Worm (Caenorhabditis elegans) whole organism, L4 larva: ENCODE data around the gene tmem-135.

Experiments
- D1046.2 ChIP-seq: fragments of 200-800 bp; sonication (Bioruptor generic); IDR thresholded peaks from 2 replicates; pipeline ENCODE4 v1.3.6; 2022; ENCODE audit warnings: missing genetic modification characterization, missing compliant biosample characterization
- F26F4.8 ChIP-seq: fragments of 200-800 bp; sonication (Bioruptor generic); conservative IDR thresholded peaks from 2 replicates; pipeline ENCODE4 v1.3.6; 2022; ENCODE audit warnings: missing genetic modification characterization, missing compliant biosample characterization
- F44E2.7 ChIP-seq: fragments of 200-800 bp; sonication (Bioruptor generic); IDR thresholded peaks from 2 replicates; pipeline ENCODE4 v2.1.2; 2022; ENCODE audit warnings: missing genetic modification characterization, missing compliant biosample characterization
- R02D3.7 ChIP-seq: fragments of 150-350 bp; sonication (generic microtip); optimal IDR thresholded peaks from 3 replicates; lab custom pipeline; 2014; ENCODE audit warnings: missing biosample characterization, missing genetic modification characterization
- Y48G9A.11 ChIP-seq: fragments of 200-800 bp; sonication (Bioruptor generic); IDR thresholded peaks from 2 replicates; pipeline ENCODE4 v1.3.6; 2022; ENCODE audit warnings: missing genetic modification reagents, missing genetic modification characterization, missing compliant biosample characterization
- Y75B8A.6 ChIP-seq: fragments of 200-800 bp; sonication (Bioruptor generic); IDR thresholded peaks from 2 replicates; pipeline ENCODE4 v1.3.6; 2022; ENCODE audit warnings: missing genetic modification reagents, missing genetic modification characterization, missing compliant biosample characterization
- ZK337.2 ChIP-seq: fragments of 200-800 bp; sonication (Bioruptor generic); IDR thresholded peaks from 2 replicates; pipeline ENCODE4 v1.3.6; 2022; ENCODE audit warnings: missing genetic modification reagents, missing genetic modification characterization, missing compliant biosample characterization
- ama-1 ChIP-seq: fragments of 150-350 bp; optimal IDR thresholded peaks from 2 replicates; lab custom pipeline; 2014; ENCODE audit warnings: inconsistent platforms, mixed read lengths
- ceh-20 ChIP-seq: fragments of 200-800 bp; sonication (Bioruptor generic); IDR thresholded peaks from 2 replicates; pipeline ENCODE4 v1.3.6; 2022; ENCODE audit warnings: missing genetic modification reagents, missing genetic modification characterization, missing compliant biosample characterization
- ceh-28 ChIP-seq: fragments of 150-350 bp; optimal IDR thresholded peaks from 2 replicates; lab custom pipeline; 2014; ENCODE audit warnings: missing biosample characterization, missing genetic modification reagents, missing genetic modification characterization
- cey-2 ChIP-seq: sonication (generic microtip); optimal IDR thresholded peaks from 3 replicates; lab custom pipeline; 2017; ENCODE audit warnings: missing genetic modification characterization, mild to moderate bottlenecking, missing compliant biosample characterization, antibody characterized with exemption, borderline replicate concordance; ENCODE audit not compliant: insufficient read depth
- ctbp-1 ChIP-seq: fragments of 200-800 bp; sonication (Bioruptor generic); IDR thresholded peaks from 2 replicates; pipeline ENCODE4 v1.3.6; 2022; ENCODE audit warnings: missing genetic modification reagents, missing genetic modification characterization, missing compliant biosample characterization
- daf-12 ChIP-seq: fragments of 150-350 bp; optimal IDR thresholded peaks from 2 replicates; lab custom pipeline; 2014; ENCODE audit warnings: missing biosample characterization, missing genetic modification reagents, missing genetic modification characterization
- daf-16 ChIP-seq, 3 experiments: sonication (generic microtip); optimal IDR thresholded peaks; 2 replicates each; lab custom pipeline; 2016 to 2017; ENCODE audit warnings: missing genetic modification characterization in 3 of 3, missing genetic modification reagents in 3 of 3, mild to moderate bottlenecking in 2 of 3, missing compliant biosample characterization in 2 of 3, missing biosample characterization in 1 of 3, moderate library complexity in 1 of 3
- dmd-6 ChIP-seq: fragments of 200-800 bp; sonication (Bioruptor generic); IDR thresholded peaks from 2 replicates; pipeline ENCODE4 v1.3.6; 2022; ENCODE audit warnings: missing genetic modification reagents, missing genetic modification characterization, missing compliant biosample characterization
- duxl-1 ChIP-seq: sonication (generic microtip); optimal IDR thresholded peaks from 2 replicates; lab custom pipeline; 2016; ENCODE audit warnings: mild to moderate bottlenecking, missing genetic modification characterization, moderate library complexity, missing compliant biosample characterization; ENCODE audit not compliant: poor library complexity
- dve-1 ChIP-seq: sonication (generic microtip); optimal IDR thresholded peaks from 2 replicates; lab custom pipeline; 2017; ENCODE audit warnings: antibody characterized with exemption, mild to moderate bottlenecking, missing genetic modification characterization, missing compliant biosample characterization; ENCODE audit not compliant: insufficient read depth
- egl-27 ChIP-seq: sonication (generic microtip); optimal IDR thresholded peaks from 3 replicates; lab custom pipeline; 2017; ENCODE audit warnings: missing biosample characterization, missing genetic modification reagents, missing genetic modification characterization
- egl-43 ChIP-seq: fragments of 200-800 bp; sonication (Bioruptor generic); IDR thresholded peaks from 2 replicates; pipeline ENCODE4 v1.3.6; 2022; ENCODE audit warnings: missing genetic modification reagents, missing genetic modification characterization, missing compliant biosample characterization
- hlh-11 ChIP-seq: fragments of 200-800 bp; sonication (Bioruptor generic); optimal IDR thresholded peaks from 2 replicates; lab custom pipeline; 2018; ENCODE audit warnings: mild to moderate bottlenecking, missing genetic modification characterization, missing compliant biosample characterization
- lin-1 ChIP-seq: fragments of 200-800 bp; sonication (Bioruptor generic); IDR thresholded peaks from 2 replicates; pipeline ENCODE4 v1.3.6; 2022; ENCODE audit warnings: missing genetic modification reagents, missing genetic modification characterization, missing compliant biosample characterization
- lin-13 ChIP-seq: fragments of 150-350 bp; optimal IDR thresholded peaks from 2 replicates; lab custom pipeline; 2014; ENCODE audit warnings: missing biosample characterization, missing genetic modification reagents, missing genetic modification characterization
- lin-15B ChIP-seq: fragments of 150-350 bp; sonication (generic microtip); optimal IDR thresholded peaks from 3 replicates; lab custom pipeline; 2014; ENCODE audit warnings: missing biosample characterization, missing genetic modification characterization
- madf-5 ChIP-seq, 2 experiments: fragments of 200-800 bp; sonication (Bioruptor generic); IDR thresholded peaks; 2 replicates each; pipeline ENCODE4 v1.3.6; 2022; ENCODE audit warnings: missing compliant biosample characterization in 2 of 2, missing genetic modification characterization in 2 of 2
- mdl-1 ChIP-seq, 2 experiments: fragments of 150-350 bp in 1 of 2; sonication (generic microtip) in 1 of 2; optimal IDR thresholded peaks; 2 replicates each; lab custom pipeline; 2014 to 2017; ENCODE audit warnings: missing biosample characterization in 2 of 2, missing genetic modification characterization in 2 of 2
- mep-1 ChIP-seq: fragments of 150-350 bp; sonication (generic microtip); optimal IDR thresholded peaks from 3 replicates; lab custom pipeline; 2014; ENCODE audit warnings: missing biosample characterization, missing genetic modification characterization
- nhr-11 ChIP-seq: fragments of 150-350 bp; optimal IDR thresholded peaks from 2 replicates; lab custom pipeline; 2014; ENCODE audit warnings: missing biosample characterization, missing genetic modification characterization
- nhr-28 ChIP-seq: fragments of 150-350 bp; optimal IDR thresholded peaks from 2 replicates; lab custom pipeline; 2014; ENCODE audit warnings: missing biosample characterization, missing genetic modification characterization
- nhr-42 ChIP-seq: fragments of 200-800 bp; sonication (Bioruptor generic); IDR thresholded peaks from 2 replicates; pipeline ENCODE4 v1.3.6; 2022; ENCODE audit warnings: missing genetic modification characterization, missing compliant biosample characterization
- nhr-48 ChIP-seq: sonication (generic microtip); optimal IDR thresholded peaks from 2 replicates; lab custom pipeline; 2016; ENCODE audit warnings: mild to moderate bottlenecking, missing genetic modification characterization, missing compliant biosample characterization
- pha-4 ChIP-seq, 2 experiments: fragments of 150-350 bp in 1 of 2; fragments of 200-800 bp in 1 of 2; sonication (Bioruptor generic) in 1 of 2; IDR thresholded peaks in 1 of 2; optimal IDR thresholded peaks in 1 of 2; 2 replicates each; pipeline versions ENCODE4 v1.3.6 to Lab custom; 2014 to 2022; ENCODE audit warnings: missing genetic modification characterization in 2 of 2, missing genetic modification reagents in 2 of 2, missing biosample characterization in 1 of 2, missing compliant biosample characterization in 1 of 2
- php-3 ChIP-seq: fragments of 200-800 bp; sonication (Bioruptor generic); IDR thresholded peaks from 2 replicates; pipeline ENCODE4 v1.3.6; 2022; ENCODE audit warnings: missing genetic modification reagents, missing genetic modification characterization, missing compliant biosample characterization
- pqm-1 ChIP-seq: sonication (generic microtip); optimal IDR thresholded peaks from 2 replicates; lab custom pipeline; 2017; ENCODE audit warnings: missing biosample characterization, missing genetic modification characterization
- tra-1 ChIP-seq: fragments of 200-800 bp; sonication (Bioruptor generic); IDR thresholded peaks from 2 replicates; pipeline ENCODE4 v1.3.6; 2022; ENCODE audit warnings: missing genetic modification reagents, missing genetic modification characterization, missing compliant biosample characterization
- unc-62 ChIP-seq, 3 experiments: fragments of 150-350 bp in 1 of 3; sonication (generic microtip); optimal IDR thresholded peaks in 2 of 3; peaks in 1 of 3; 1 replicate in 1 of 3; 2 replicates in 2 of 3; lab custom pipeline; 2014 to 2017; ENCODE audit warnings: missing biosample characterization in 3 of 3, missing genetic modification characterization in 3 of 3, missing genetic modification reagents in 3 of 3, missing genotype in 1 of 3
- vab-7 ChIP-seq: fragments of 200-800 bp; sonication (Bioruptor generic); IDR thresholded peaks from 2 replicates; pipeline ENCODE4 v1.3.6; 2022; ENCODE audit warnings: missing genetic modification reagents, missing genetic modification characterization, missing compliant biosample characterization

The tmem-135 gene

DNA sequence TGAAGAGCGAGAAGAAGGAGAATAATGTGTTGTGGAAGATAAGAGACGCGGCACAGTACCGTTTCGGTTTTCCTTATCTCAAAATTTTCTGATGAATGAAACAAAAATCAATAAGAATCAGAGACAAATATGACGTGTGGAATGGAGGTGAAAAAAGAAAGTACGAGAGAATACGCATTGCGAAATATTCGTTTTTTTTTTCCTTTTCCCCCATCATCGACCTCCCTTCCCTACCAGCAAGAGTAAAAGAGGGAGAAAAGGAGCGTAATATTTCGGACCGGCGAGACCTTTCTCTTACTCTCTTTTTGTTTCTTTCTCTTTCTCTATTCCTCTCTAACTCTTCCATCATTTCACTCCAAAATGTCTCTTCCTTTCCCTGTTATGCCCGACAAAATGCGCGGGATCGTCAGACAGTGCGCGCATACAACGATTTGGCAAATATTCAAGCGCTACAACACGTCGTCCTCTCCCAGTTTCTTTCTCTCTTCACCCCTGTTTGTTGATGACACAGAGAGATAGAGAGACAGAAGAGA is 11.1 kb upstream of the tmem-135 start (continued):
- TF ChIP-seq ctbp-1 (GFP tag; lab: Robert Waterston, UW) (no peak), php-3 (no peak), pha-4 (GFP tag; IDR thresholded peaks at IDR 0.05; lab: Robert Waterston, UW) (no peak), pha-4 (tag; optimal IDR thresholded peaks at IDR 0.05; lab: Kevin White, UChicago) (peak; percentile 87), R02D3.7 (tag; lab: Kevin White, UChicago) (no peak), unc-62 (GFP tag; optimal IDR thresholded peaks at IDR 0.05 in 1 of 2; lab: Kevin White, UChicago) (peak in 1 of 2 experiments; percentile 81), unc-62 (tag; optimal IDR thresholded peaks at IDR 0.05; lab: Kevin White, UChicago) (no peak), ceh-28 (tag; lab: Kevin White, UChicago) (peak; percentile 46), vab-7 (no peak), F44E2.7 (GFP tag; lab: Robert Waterston, UW) (no peak), dmd-6 (GFP tag; lab: Robert Waterston, UW) (peak; percentile 76), nhr-11 (tag; lab: Kevin White, UChicago) (no peak), egl-43 (GFP tag; lab: Robert Waterston, UW) (no peak), dve-1 (tag; lab: Kevin White, UChicago) (peak; percentile 69), lin-1 (GFP tag; lab: Robert Waterston, UW) (no peak), madf-5 (GFP tag; IDR thresholded peaks at IDR 0.05; lab: Robert Waterston, UW) (no peak), Y75B8A.6 (GFP tag; lab: Robert Waterston, UW) (no peak), pqm-1 (tag; lab: Kevin White, UChicago) (peak; percentile 93), lin-13 (no peak), ceh-20 (GFP tag; lab: Robert Waterston, UW) (no peak), tra-1 (GFP tag; lab: Robert Waterston, UW) (no peak), Y48G9A.11 (GFP tag; lab: Robert Waterston, UW) (no peak), nhr-42 (GFP tag; lab: Robert Waterston, UW) (no peak), duxl-1 (tag; lab: Kevin White, UChicago) (peak; percentile 11), D1046.2 (GFP tag; lab: Robert Waterston, UW) (no peak)

DNA sequence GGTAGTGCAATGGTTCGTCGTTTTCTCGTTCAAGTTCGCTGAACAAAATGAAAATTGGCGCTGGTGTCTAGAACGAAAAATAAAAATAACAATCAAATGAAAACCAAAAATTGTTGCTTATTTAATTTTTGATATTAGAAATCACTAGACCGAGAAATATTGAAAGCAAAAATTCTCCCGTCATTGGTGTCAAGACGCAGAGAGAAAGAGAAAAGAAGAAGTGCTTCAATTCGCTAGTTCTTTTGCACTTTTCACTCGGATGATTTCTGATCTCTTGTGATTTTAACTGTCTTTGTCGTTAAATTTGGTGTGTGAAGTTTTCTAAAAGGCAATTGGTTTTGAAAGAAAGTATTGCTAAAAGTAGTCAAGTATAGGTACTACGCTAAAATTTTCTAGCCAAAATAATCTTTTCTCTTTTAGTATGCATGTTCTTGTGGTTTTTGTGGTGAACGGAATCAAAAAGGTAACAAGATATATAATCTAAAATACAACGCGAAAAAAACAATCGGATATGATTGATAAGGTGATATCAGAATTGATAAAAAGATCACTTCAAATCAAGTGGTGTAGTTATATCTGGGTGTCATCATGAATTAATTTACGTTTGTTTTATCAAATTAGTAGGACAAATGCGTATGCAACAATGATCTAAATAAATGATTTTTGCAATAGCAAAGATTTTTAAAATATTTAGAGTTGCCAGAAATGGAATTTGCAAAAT is 10.4 kb upstream of the tmem-135 start:
- TF ChIP-seq dve-1 (tag; lab: Kevin White, UChicago) (peak; percentile 38), F26F4.8 (no peak), daf-12 (tag; lab: Kevin White, UChicago) (no peak), unc-62 (GFP tag; optimal IDR thresholded peaks at IDR 0.05 in 1 of 2; lab: Kevin White, UChicago) (peak in 1 of 2 experiments; percentile 17), unc-62 (tag; optimal IDR thresholded peaks at IDR 0.05; lab: Kevin White, UChicago) (no peak), mep-1 (no peak), nhr-11 (tag; lab: Kevin White, UChicago) (no peak), cey-2 (tag; lab: Kevin White, UChicago) (no peak), daf-16 (GFP tag; optimal IDR thresholded peaks at IDR 0.05; lab: Kevin White, UChicago) (no peak), daf-16 (tag; optimal IDR thresholded peaks at IDR 0.05; lab: Kevin White, UChicago) (peak; percentile 44), mdl-1 (tag; optimal IDR thresholded peaks at IDR 0.05; lab: Kevin White, UChicago) (peak in 1 of 2 experiments; percentile 31), nhr-28 (tag; lab: Kevin White, UChicago) (peak; percentile 47)

DNA sequence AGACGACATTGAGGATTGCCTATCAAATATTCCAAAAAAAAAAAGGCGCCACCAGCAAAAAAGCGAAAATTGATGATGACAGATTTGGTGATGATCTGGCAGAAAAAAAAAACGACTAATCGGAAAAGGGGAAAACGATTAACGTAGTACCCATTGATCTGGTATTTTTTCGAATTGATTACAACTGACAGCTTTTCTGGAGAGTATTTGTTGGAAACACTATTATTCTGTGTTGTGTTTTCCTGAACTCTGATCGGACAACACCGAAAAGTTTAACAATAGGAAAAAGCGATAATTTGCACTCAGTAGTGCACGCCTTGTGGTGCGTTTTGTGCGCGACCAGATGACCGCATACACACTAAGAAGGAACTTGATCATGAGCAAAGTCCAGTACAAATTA is 8.9 kb upstream of the tmem-135 start:
- TF ChIP-seq nhr-42 (GFP tag; lab: Robert Waterston, UW) (no peak), ZK337.2 (no peak), hlh-11 (tag; lab: Kevin White, UChicago) (peak; percentile 13), lin-15B (no peak), nhr-48 (tag; lab: Kevin White, UChicago) (peak; percentile 50), ama-1 (lab: Kevin White, UChicago) (no peak), egl-27 (tag; lab: Kevin White, UChicago) (no peak), unc-62 (GFP tag; optimal IDR thresholded peaks at IDR 0.05 in 1 of 2; lab: Kevin White, UChicago) (peak in 1 of 2 experiments; percentile 77), unc-62 (tag; optimal IDR thresholded peaks at IDR 0.05; lab: Kevin White, UChicago) (no peak), nhr-28 (tag; lab: Kevin White, UChicago) (peak; percentile 41)
- TF ChIP-seq, all 104 proteins: peak for 4
